Worm (Caenorhabditis elegans) whole organism, midembryonic: ENCODE results near the gene C18D11.1.

Source experiments
- cog-1 ChIP-seq: sonication (generic microtip); optimal IDR thresholded peaks from 2 replicates; lab custom pipeline; 2016; ENCODE audit warnings: missing genetic modification characterization, missing compliant biosample characterization
- klf-2 ChIP-seq: fragments of 200-800 bp; sonication (Bioruptor generic); conservative IDR thresholded peaks from 2 replicates; pipeline ENCODE4 v1.3.6; 2022; ENCODE audit warnings: missing genetic modification reagents, missing genetic modification characterization, missing compliant biosample characterization
- ref-1 ChIP-seq: fragments of 200-800 bp; sonication (Bioruptor generic); conservative IDR thresholded peaks from 2 replicates; pipeline ENCODE4 v1.3.6; 2022; ENCODE audit warnings: missing genetic modification reagents, missing genetic modification characterization, missing compliant biosample characterization
- tab-1 ChIP-seq: fragments of 200-800 bp; sonication (Bioruptor generic); IDR thresholded peaks from 2 replicates; pipeline ENCODE4 v1.3.6; 2022; ENCODE audit warnings: missing genetic modification characterization, missing compliant biosample characterization
- ztf-23 ChIP-seq: fragments of 200-800 bp; sonication (Bioruptor generic); IDR thresholded peaks from 2 replicates; pipeline ENCODE4 v1.3.6; 2022; ENCODE audit warnings: missing genetic modification reagents, missing genetic modification characterization, missing compliant biosample characterization
- ztf-29 ChIP-seq: fragments of 200-800 bp; sonication (Bioruptor generic); IDR thresholded peaks from 2 replicates; pipeline ENCODE4 v1.3.6; 2022; ENCODE audit warnings: missing genetic modification reagents, missing genetic modification characterization, missing compliant biosample characterization

DNA sequence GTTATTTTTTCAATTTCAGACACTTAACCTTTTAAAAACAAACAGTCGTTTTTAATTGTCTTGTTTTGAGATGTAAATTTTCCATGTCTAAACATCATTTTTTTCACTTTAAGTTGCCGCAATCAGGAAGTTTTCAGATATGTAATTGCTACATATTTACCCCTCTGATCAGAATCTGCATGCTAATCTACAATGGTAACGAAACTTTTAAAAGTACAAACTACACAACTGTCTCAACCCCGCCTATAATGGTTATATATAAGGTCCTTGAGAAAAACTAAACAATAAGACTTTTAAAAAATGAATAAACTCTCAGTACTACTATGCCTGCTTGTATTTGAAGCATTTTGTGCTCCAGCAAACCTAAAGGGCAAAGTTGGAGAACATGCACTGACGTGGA is 7.6 kb upstream of the C18D11.1 start, which contains the start of gene C18D11.9:
- TF ChIP-seq ztf-23 (GFP tag; lab: Robert Waterston, UW) (no peak), ref-1 (GFP tag; lab: Robert Waterston, UW) (no peak), ztf-29 (GFP tag; lab: Robert Waterston, UW) (no peak), cog-1 (tag; lab: Kevin White, UChicago) (no peak), klf-2 (GFP tag; lab: Robert Waterston, UW) (no peak), tab-1 (no peak)
